Worm (Caenorhabditis elegans) whole organism, L1 larva: ENCODE data around the gene pho-14.
A peak's percentile ranks its signal among the peaks of the same experiment; 100 is the strongest.
"Not testable (repeated sequence)": the region's sequence is repeated elsewhere in the genome, so short reads cannot be mapped to it uniquely, and the experiment has no call there.

ENCODE experiments used
- C16A3.4 ChIP-seq: fragments of 150-350 bp; optimal IDR thresholded peaks from 2 replicates; lab custom pipeline; 2014; ENCODE audit warnings: missing biosample characterization, missing genetic modification characterization
- ces-1 ChIP-seq: fragments of 150-350 bp; optimal IDR thresholded peaks from 2 replicates; lab custom pipeline; 2014; ENCODE audit warnings: missing biosample characterization, missing genetic modification reagents, missing genetic modification characterization
- dpl-1 ChIP-seq, 3 experiments: fragments of 150-350 bp in 2 of 3; sonication (generic microtip) in 1 of 3; optimal IDR thresholded peaks; 2 replicates each; lab custom pipeline; 2014 to 2017; ENCODE audit warnings: missing biosample characterization in 3 of 3, missing genetic modification characterization in 3 of 3, missing genetic modification reagents in 3 of 3
- hlh-4 ChIP-seq: sonication (generic microtip); optimal IDR thresholded peaks from 2 replicates; lab custom pipeline; 2016; ENCODE audit warnings: mild to moderate bottlenecking, missing genetic modification characterization, missing compliant biosample characterization
- lin-13 ChIP-seq: fragments of 150-350 bp; optimal IDR thresholded peaks from 2 replicates; lab custom pipeline; 2014; ENCODE audit warnings: missing biosample characterization, missing genetic modification reagents, missing genetic modification characterization
- lin-15B ChIP-seq: fragments of 150-350 bp; sonication (generic microtip); optimal IDR thresholded peaks from 3 replicates; lab custom pipeline; 2014; ENCODE audit warnings: missing biosample characterization, missing genetic modification characterization
- lin-39 ChIP-seq: fragments of 150-350 bp; optimal IDR thresholded peaks from 2 replicates; lab custom pipeline; 2014; ENCODE audit warnings: missing biosample characterization, missing genetic modification reagents, missing genetic modification characterization
- nhr-12 ChIP-seq: sonication (generic microtip); optimal IDR thresholded peaks from 2 replicates; lab custom pipeline; 2017; ENCODE audit warnings: missing biosample characterization, missing genetic modification characterization
- nhr-28 ChIP-seq: fragments of 150-350 bp; optimal IDR thresholded peaks from 2 replicates; lab custom pipeline; 2014; ENCODE audit warnings: missing biosample characterization, missing genetic modification characterization
- nhr-76 ChIP-seq: sonication (generic microtip); optimal IDR thresholded peaks from 2 replicates; lab custom pipeline; 2017; ENCODE audit warnings: missing biosample characterization, missing genetic modification characterization
- snu-23 ChIP-seq: sonication (generic microtip); optimal IDR thresholded peaks from 2 replicates; lab custom pipeline; 2016; ENCODE audit warnings: missing genetic modification characterization, missing compliant biosample characterization
- unc-130 ChIP-seq: fragments of 150-350 bp; optimal IDR thresholded peaks from 2 replicates; lab custom pipeline; 2017; ENCODE audit warnings: missing biosample characterization, missing genetic modification characterization, inconsistent platforms
- vab-15 ChIP-seq: sonication (generic microtip); optimal IDR thresholded peaks from 2 replicates; lab custom pipeline; 2017; ENCODE audit warnings: missing genotype, mild to moderate bottlenecking, missing genetic modification characterization, missing compliant biosample characterization

ce11 chrII:1134314-1135108, 33.9 kb upstream of the pho-14 start:
- TF ChIP-seq snu-23 (peak; percentile 49), dpl-1 (GFP tag; optimal IDR thresholded peaks at IDR 0.05; lab: Kevin White, UChicago) (peak; percentile 61 to 83 (median 75)), C16A3.4 (tag; lab: Kevin White, UChicago) (peak; percentile 32), lin-13 (GFP tag; lab: Kevin White, UChicago) (peak; percentile 41), lin-15B (tag; lab: Kevin White, UChicago) (peak; percentile 34)
- not testable (repeated sequence) for TF ChIP-seq unc-130 (tag; lab: Kevin White, UChicago); nhr-12 (tag; lab: Kevin White, UChicago); ces-1 (GFP tag; lab: Kevin White, UChicago); lin-39 (tag; lab: Kevin White, UChicago); nhr-28; vab-15 (tag; lab: Kevin White, UChicago); nhr-76 (tag; lab: Kevin White, UChicago); hlh-4 (tag; lab: Kevin White, UChicago)
